Worm (Caenorhabditis elegans) whole organism, mixed stage, embryonic: Measurements from ENCODE around the gene C08B6.11.

Experiments used
- bed-3 ChIP-seq: fragments of 200-800 bp; sonication (Bioruptor generic); optimal IDR thresholded peaks from 3 replicates; lab custom pipeline; 2018; ENCODE audit warnings: mild to moderate bottlenecking, missing genetic modification characterization, moderate library complexity, missing compliant biosample characterization
- ceh-83 ChIP-seq: fragments of 200-800 bp; sonication (Bioruptor generic); optimal IDR thresholded peaks from 2 replicates; lab custom pipeline; 2018; ENCODE audit warnings: mild to moderate bottlenecking, missing genetic modification characterization, missing compliant biosample characterization
- mab-5 ChIP-seq: fragments of 150-350 bp; optimal IDR thresholded peaks from 2 replicates; lab custom pipeline; 2014; ENCODE audit warnings: missing biosample characterization, missing genetic modification characterization
- nhr-12 ChIP-seq: fragments of 150-350 bp; optimal IDR thresholded peaks from 2 replicates; lab custom pipeline; 2014; ENCODE audit warnings: missing biosample characterization, missing genetic modification characterization
- nhr-28 ChIP-seq: fragments of 150-350 bp; optimal IDR thresholded peaks from 2 replicates; lab custom pipeline; 2014; ENCODE audit warnings: missing biosample characterization, missing genetic modification characterization
- ztf-11 ChIP-seq: fragments of 150-350 bp; optimal IDR thresholded peaks from 2 replicates; lab custom pipeline; 2014; ENCODE audit warnings: missing biosample characterization, missing genetic modification characterization

DNA sequence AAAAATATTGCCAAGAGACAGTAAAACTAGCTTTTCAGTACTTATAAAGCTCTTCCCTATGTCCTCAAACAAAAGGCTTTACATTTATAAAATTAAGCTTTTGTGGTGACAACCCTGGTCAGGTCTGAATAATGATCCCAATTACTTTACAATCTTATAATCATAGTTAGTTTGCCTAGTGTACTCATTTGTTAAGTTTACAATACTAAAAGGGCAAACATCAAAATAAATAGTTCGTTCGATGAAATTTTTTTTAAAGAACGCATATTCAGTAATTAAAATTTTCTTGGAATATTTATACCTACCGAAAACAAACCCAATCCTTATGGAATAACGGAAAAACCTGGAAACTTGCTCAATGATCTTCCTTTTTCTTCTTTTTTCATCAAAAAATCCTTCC is 48.7 kb upstream of the C08B6.11 start:
- no peak for TF ChIP-seq bed-3 (GFP tag; lab: Kevin White, UChicago)
- no peak for TF ChIP-seq ztf-11 (tag; lab: Kevin White, UChicago)
- no peak for TF ChIP-seq nhr-12 (tag; lab: Kevin White, UChicago)
- TF ChIP-seq mab-5 (tag; lab: Kevin White, UChicago) = no peak
- no peak for TF ChIP-seq nhr-28
- TF ChIP-seq ceh-83 (GFP tag; lab: Kevin White, UChicago) = no peak
